Worm (Caenorhabditis elegans): Measurements from ENCODE around the gene B0507.6.
"Not testable (repeated sequence)": the region's sequence is repeated elsewhere in the genome, so short reads cannot be mapped to it uniquely, and the experiment has no call there.

Gene B0507.6

ce11 chrV:8745858-8746257 is at the start of gene B0507.6:
B0507.6 (plus strand) TSS chrV:8746158.
- TF ChIP-seq unc-62 (GFP tag; optimal IDR thresholded peaks at IDR 0.05 in 1 of 2), result no peak
- no peak for TF ChIP-seq unc-62 (tag; optimal IDR thresholded peaks at IDR 0.05)

ce11 chrV:8696218-8696617 is 49.7 kb upstream of the B0507.6 start, which contains the start of gene ZC190.10:
ZC190.10 (minus strand) TSS chrV:8696318.
- TF ChIP-seq fkh-10 (GFP tag; optimal IDR thresholded peaks at IDR 0.05); D1046.2 (GFP tag; IDR thresholded peaks at IDR 0.05); ceh-62 (tag; optimal IDR thresholded peaks at IDR 0.05): not testable (repeated sequence)

DNA sequence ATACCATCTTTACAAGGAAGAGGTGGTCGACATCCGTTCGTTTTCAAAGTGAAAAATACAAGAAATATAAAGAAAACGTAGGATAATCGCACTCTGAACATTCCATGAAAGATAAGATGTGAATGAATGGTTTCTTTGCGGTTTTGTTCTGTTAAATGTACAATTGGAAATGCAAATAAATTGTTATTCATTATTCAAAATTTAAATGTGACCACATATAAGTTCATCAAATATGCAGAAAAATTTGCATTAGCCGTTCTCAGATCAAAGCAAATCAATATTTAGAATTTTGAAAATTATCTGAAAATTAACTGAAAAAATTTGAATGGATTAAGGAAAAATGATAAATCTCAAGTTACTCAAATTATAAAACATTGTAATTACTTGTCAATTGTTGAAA is 34.0 kb upstream of the B0507.6 start, which contains the start of gene ZC178.2:
ZC178.2 (minus strand) TSS at position 101 of the 400 bp plus-strand sequence.
- TF ChIP-seq mes-2 (tag; optimal IDR thresholded peaks at IDR 0.05; ENCODE audit: poor library complexity, severe bottlenecking) (no peak), dpl-1 (GFP tag; optimal IDR thresholded peaks at IDR 0.05) (no peak), cey-2 (tag; optimal IDR thresholded peaks at IDR 0.05; ENCODE audit: borderline replicate concordance, insufficient read depth) (no peak), hif-1 (tag; optimal IDR thresholded peaks at IDR 0.05) (no peak), dmd-9 (GFP tag; IDR thresholded peaks at IDR 0.05) (no peak), lim-7 (GFP tag; IDR thresholded peaks at IDR 0.05) (no peak), nhr-77 (tag; optimal IDR thresholded peaks at IDR 0.05) (no peak), ZK337.2 (GFP tag; IDR thresholded peaks at IDR 0.05) (no peak), T26A8.4 (GFP tag; IDR thresholded peaks at IDR 0.05) (no peak), ces-1 (GFP tag; optimal IDR thresholded peaks at IDR 0.05) (no peak), spr-1 (tag; optimal IDR thresholded peaks at IDR 0.05) (no peak), Y48G9A.11 (GFP tag; IDR thresholded peaks at IDR 0.05) (no peak), dmd-8 (GFP tag; IDR thresholded peaks at IDR 0.05) (no peak)

DNA sequence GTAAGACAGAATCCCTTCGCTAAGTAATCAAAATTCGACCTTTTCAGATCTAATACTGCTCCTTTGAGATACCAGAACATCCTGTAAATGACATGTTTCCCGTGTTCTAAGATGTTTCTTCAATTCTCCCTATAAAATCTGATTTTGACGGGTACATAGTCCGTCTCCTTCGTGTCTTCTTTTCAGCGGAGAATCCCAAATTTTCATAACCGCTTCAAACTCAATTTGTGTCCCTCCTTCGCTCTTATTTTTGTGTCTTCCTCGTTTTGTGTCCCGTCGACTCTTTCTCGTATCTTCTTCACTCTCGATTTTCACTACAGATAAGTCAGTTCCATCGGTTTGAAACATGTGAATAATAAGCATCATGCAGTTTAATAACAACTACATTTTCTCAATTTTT is 29.8 kb upstream of the B0507.6 start, which contains the start of gene glr-5:
glr-5 (plus strand) TSS at position 321 of the 400 bp plus-strand sequence.
- no peak for TF ChIP-seq lin-29 (GFP tag; IDR thresholded peaks at IDR 0.05)
- TF ChIP-seq fkh-10 (GFP tag; optimal IDR thresholded peaks at IDR 0.05), result peak; percentile 67
- no peak for TF ChIP-seq zfp-2 (tag; optimal IDR thresholded peaks at IDR 0.05)
- peak; percentile 84 for TF ChIP-seq ces-1 (GFP tag; optimal IDR thresholded peaks at IDR 0.05)
- TF ChIP-seq lin-1 (GFP tag; IDR thresholded peaks at IDR 0.05), result no peak

ce11 chrV:8718399-8718798 is 27.6 kb upstream of the B0507.6 start:
- TF ChIP-seq unc-62 (GFP tag; optimal IDR thresholded peaks at IDR 0.05 in 1 of 2), result peak in 1 of 2 experiments; percentile 97
- TF ChIP-seq unc-62 (tag; optimal IDR thresholded peaks at IDR 0.05), result no peak
- no peak for TF ChIP-seq unc-130 (GFP tag; optimal IDR thresholded peaks at IDR 0.05)

DNA sequence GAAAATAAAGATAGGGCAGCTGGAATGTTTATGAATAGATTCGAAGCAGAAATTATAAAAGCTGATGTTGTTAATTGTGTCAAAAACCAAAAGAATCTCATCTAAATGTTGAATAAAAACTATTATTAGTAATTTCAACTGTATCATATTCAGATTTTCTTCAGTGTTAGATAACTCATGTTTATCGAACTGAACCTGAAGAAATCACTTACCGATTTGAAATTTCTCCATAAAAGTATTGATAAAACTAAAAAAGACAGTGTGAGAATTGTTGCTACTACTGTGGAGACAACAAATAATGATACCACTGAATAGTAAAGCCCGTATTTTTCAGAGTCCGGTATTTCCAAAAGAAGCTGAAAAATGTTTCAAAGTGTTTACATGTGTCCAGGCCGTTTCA is 23.8 kb upstream of the B0507.6 start, which contains the start of gene ZC196.8:
ZC196.8 (minus strand) TSS at position 101 of the 400 bp plus-strand sequence.
- not testable (repeated sequence) for TF ChIP-seq ztf-7 (tag; optimal IDR thresholded peaks at IDR 0.05); hmg-1.1 (GFP tag; IDR thresholded peaks at IDR 0.05); tra-1 (GFP tag; IDR thresholded peaks at IDR 0.05)

- not testable (repeated sequence) for TF ChIP-seq nhr-111 (GFP tag; optimal IDR thresholded peaks at IDR 0.05); T26A8.4 (GFP tag; IDR thresholded peaks at IDR 0.05); ztf-7 (tag; optimal IDR thresholded peaks at IDR 0.05)
These were observed 19.7 kb upstream of the B0507.6 start, which contains the start of gene droe-8 for ce11 chrV:8726228-8726627. droe-8 (plus strand) TSS chrV:8726528.

ce11 chrV:8727077-8727476 is 18.9 kb upstream of the B0507.6 start, which contains the start of gene ZC196.9:
ZC196.9 (minus strand) TSS chrV:8727177.
- no peak for TF ChIP-seq nhr-11 (tag; optimal IDR thresholded peaks at IDR 0.05)
- TF ChIP-seq zip-2 (tag; optimal IDR thresholded peaks at IDR 0.05), result no peak
- no peak for TF ChIP-seq lin-38 (GFP tag; IDR thresholded peaks at IDR 0.05)
- no peak for TF ChIP-seq ztf-7 (tag; optimal IDR thresholded peaks at IDR 0.05)
- no peak for TF ChIP-seq zfp-3 (GFP tag; conservative IDR thresholded peaks at IDR 0.05)
- no peak for TF ChIP-seq ceh-20 (GFP tag; IDR thresholded peaks at IDR 0.05)
- no peak for TF ChIP-seq cey-2 (tag; optimal IDR thresholded peaks at IDR 0.05; ENCODE audit: borderline replicate concordance, insufficient read depth)
- TF ChIP-seq ceh-62 (tag; optimal IDR thresholded peaks at IDR 0.05), result no peak
- no peak for TF ChIP-seq ZK546.5 (tag; optimal IDR thresholded peaks at IDR 0.05)
- TF ChIP-seq hif-1 (tag; optimal IDR thresholded peaks at IDR 0.05), result no peak
- no peak for TF ChIP-seq php-3 (GFP tag; IDR thresholded peaks at IDR 0.05)
- TF ChIP-seq nhr-48 (tag; optimal IDR thresholded peaks at IDR 0.05), result no peak
- no peak for TF ChIP-seq ZK337.2 (GFP tag; IDR thresholded peaks at IDR 0.05)
- TF ChIP-seq egl-43 (GFP tag; IDR thresholded peaks at IDR 0.05), result no peak
- TF ChIP-seq mes-2 (tag; optimal IDR thresholded peaks at IDR 0.05; ENCODE audit: poor library complexity, severe bottlenecking), result no peak
- TF ChIP-seq zfp-2 (tag; optimal IDR thresholded peaks at IDR 0.05), result no peak
- no peak for TF ChIP-seq Y105C5A.15 (GFP tag; IDR thresholded peaks at IDR 0.05)

All from whole organism, L4 larva.